Fruit fly (Drosophila melanogaster): ENCODE measurements around the gene CG7990.

The CG7990 gene

dm6 chrX:19179696-19180255 lies 22.0 kb downstream of the CG7990 start, which contains the start of the genes CG7556 and CG7453 (continued):
- TF ChIP-seq Aef1 (GFP tag; IDR thresholded peaks at IDR 0.05) (peak; percentile 55), Oli (tag; optimal IDR thresholded peaks at IDR 0.05) (peak; percentile 69), bsh (GFP tag; optimal IDR thresholded peaks at IDR 0.05) (peak in 1 of 2 experiments; percentile 64), Nf-YA (GFP tag; IDR thresholded peaks at IDR 0.05) (no peak), CG14965 (GFP tag; optimal IDR thresholded peaks at IDR 0.05; ENCODE audit: borderline replicate concordance) (no peak), C15 (GFP tag; IDR thresholded peaks at IDR 0.05) (0 out of 3 replicates have a peak, but pooled peaks have one; percentile 26), pros (GFP tag; optimal IDR thresholded peaks at IDR 0.05) (no peak), hth (optimal IDR thresholded peaks at IDR 0.05) (no peak), bcd (GFP tag; optimal IDR thresholded peaks at IDR 0.05) (peak; percentile 76), NC2α (GFP tag; optimal IDR thresholded peaks at IDR 0.05) (peak; percentile 48), CG12236 (GFP tag; optimal IDR thresholded peaks at IDR 0.05) (peak; percentile 65), Neu2 (GFP tag; optimal IDR thresholded peaks at IDR 0.05; ENCODE audit: borderline replicate concordance) (no peak), CG7556 (GFP tag; optimal IDR thresholded peaks at IDR 0.05) (peak; percentile 92), hbn (GFP tag; IDR thresholded peaks at IDR 0.05; ENCODE audit: partially characterized antibody) (no peak), maf-S (GFP tag; optimal IDR thresholded peaks at IDR 0.05) (peak; percentile 71), CG14667 (GFP tag; IDR thresholded peaks at IDR 0.05) (peak; percentile 28; the same call in 1 of the 2 replicates), gsb-n (tag; optimal IDR thresholded peaks at IDR 0.05) (peak; percentile 57), zf30C (GFP tag; optimal IDR thresholded peaks at IDR 0.05) (peak; percentile 64), Six4 (GFP tag; optimal IDR thresholded peaks at IDR 0.05) (peak; percentile 48), CG17385 (GFP tag; optimal IDR thresholded peaks at IDR 0.05) (peak; percentile 63), fd96Cb (tag; optimal IDR thresholded peaks at IDR 0.05) (peak; percentile 46), dpn (GFP tag; optimal IDR thresholded peaks at IDR 0.05) (peak; percentile 74 to 76), gro (GFP tag; optimal IDR thresholded peaks at IDR 0.05) (peak; percentile 66), bowl (GFP tag; IDR thresholded peaks at IDR 0.05) (no peak), HLHmδ (GFP tag; optimal IDR thresholded peaks at IDR 0.05) (no peak), CG12942 (GFP tag; optimal IDR thresholded peaks at IDR 0.05) (peak; percentile 66), CG12744 (GFP tag; optimal IDR thresholded peaks at IDR 0.05) (peak; percentile 41), CG17361 (GFP tag; IDR thresholded peaks at IDR 0.05) (peak; percentile 84; the same call in 2 of the 3 replicates), Doc2 (GFP tag; IDR thresholded peaks at IDR 0.05) (no peak), br (optimal IDR thresholded peaks at IDR 0.05) (no peak), CG12769 (tag; optimal IDR thresholded peaks at IDR 0.05) (no peak), CG16779 (GFP tag; IDR thresholded peaks at IDR 0.05) (no peak), lola (GFP tag; optimal IDR thresholded peaks at IDR 0.05) (peak in 1 of 3 experiments; percentile 80), D19B (GFP tag; optimal IDR thresholded peaks at IDR 0.05) (peak; percentile 39), CG18476 (GFP tag; optimal IDR thresholded peaks at IDR 0.05) (peak; percentile 79), CG9876 (GFP tag; optimal IDR thresholded peaks at IDR 0.05) (peak; percentile 68), Fer3 (tag; optimal IDR thresholded peaks at IDR 0.05) (peak; percentile 54), pb (GFP tag; optimal IDR thresholded peaks at IDR 0.05) (peak; percentile 45), CG8359 (GFP tag; optimal IDR thresholded peaks at IDR 0.05; ENCODE audit: borderline replicate concordance) (no peak), CG17802 (tag; optimal IDR thresholded peaks at IDR 0.05) (peak; percentile 26), gt (GFP tag; IDR thresholded peaks at IDR 0.05) (no peak), CG2116 (GFP tag; optimal IDR thresholded peaks at IDR 0.05) (peak; percentile 86), CG13775 (GFP tag; optimal IDR thresholded peaks at IDR 0.05) (peak; percentile 83), CG12391 (tag; optimal IDR thresholded peaks at IDR 0.05) (peak; percentile 89), trh (GFP tag; optimal IDR thresholded peaks at IDR 0.05) (no peak), CG31388 (GFP tag; optimal IDR thresholded peaks at IDR 0.05) (peak; percentile 9), CG32532 (GFP tag; IDR thresholded peaks at IDR 0.05) (peak; percentile 65), CG10431 (GFP tag; optimal IDR thresholded peaks at IDR 0.05) (peak; percentile 18), CG33213 (GFP tag; optimal IDR thresholded peaks at IDR 0.05) (peak; percentile 56), kah (GFP tag; optimal IDR thresholded peaks at IDR 0.05) (no peak)

All from whole organism, embryonic.